Worm (Caenorhabditis elegans): ENCODE measurements around the gene C18H2.5.

Gene C18H2.5

ce11 chrIII:7722999-7723398 lies 28.8 kb upstream of the C18H2.5 start:
- TF ChIP-seq ceh-40 (GFP tag; IDR thresholded peaks at IDR 0.05) = no peak
- peak; percentile 16 for TF ChIP-seq ceh-27 (GFP tag; optimal IDR thresholded peaks at IDR 0.05)
- no peak for TF ChIP-seq die-1 (tag; optimal IDR thresholded peaks at IDR 0.05)
- TF ChIP-seq atf-7 (tag; optimal IDR thresholded peaks at IDR 0.05) = peak; percentile 14
- TF ChIP-seq hsf-1 (GFP tag; IDR thresholded peaks at IDR 0.05) = peak; percentile 49; the same call in 1 of the 2 replicates
- no peak for TF ChIP-seq snpc-3.4 (tag; optimal IDR thresholded peaks at IDR 0.05)
- TF ChIP-seq F57A8.1 (GFP tag; optimal IDR thresholded peaks at IDR 0.05) = no peak

ce11 chrIII:7722411-7722810 lies 28.2 kb upstream of the C18H2.5 start:
- TF ChIP-seq nhr-80 (tag; optimal IDR thresholded peaks at IDR 0.05) (no peak), nfya-2 (GFP tag; IDR thresholded peaks at IDR 0.05) (no peak), cebp-1 (GFP tag; IDR thresholded peaks at IDR 0.05) (no peak), cebp-1 (tag; optimal IDR thresholded peaks at IDR 0.05) (peak; percentile 17), somi-1 (GFP tag; optimal IDR thresholded peaks at IDR 0.05) (peak; percentile 34), lin-40 (tag; optimal IDR thresholded peaks at IDR 0.05) (peak; percentile 33), hmg-1.2 (GFP tag; IDR thresholded peaks at IDR 0.05) (no peak), ceh-100 (GFP tag; IDR thresholded peaks at IDR 0.05) (no peak), T07F8.4 (tag; optimal IDR thresholded peaks at IDR 0.05) (no peak), attf-5 (GFP tag; optimal IDR thresholded peaks at IDR 0.05) (no peak), T26A5.8 (tag; optimal IDR thresholded peaks at IDR 0.05) (no peak), snpc-3.4 (tag; optimal IDR thresholded peaks at IDR 0.05) (no peak), akir-1 (GFP tag; optimal IDR thresholded peaks at IDR 0.05) (no peak), bed-2 (GFP tag; IDR thresholded peaks at IDR 0.05) (no peak), lsl-1 (GFP tag; optimal IDR thresholded peaks at IDR 0.05) (no peak), Y67H2A.10 (GFP tag; conservative IDR thresholded peaks at IDR 0.05) (no peak), athp-1 (tag; optimal IDR thresholded peaks at IDR 0.05) (no peak), cebp-2 (GFP tag; IDR thresholded peaks at IDR 0.05) (no peak), lin-54 (GFP tag; optimal IDR thresholded peaks at IDR 0.05) (no peak), B0261.1 (tag; optimal IDR thresholded peaks at IDR 0.05) (no peak), zim-3 (tag; optimal IDR thresholded peaks at IDR 0.05) (no peak), K12H6.12 (tag; optimal IDR thresholded peaks at IDR 0.05) (no peak), F10E7.11 (tag; optimal IDR thresholded peaks at IDR 0.05) (no peak), atf-7 (tag; optimal IDR thresholded peaks at IDR 0.05) (no peak)

ce11 chrIII:7721513-7721912 lies 27.3 kb upstream of the C18H2.5 start:
- TF ChIP-seq ZK185.1 (tag; optimal IDR thresholded peaks at IDR 0.05; ENCODE audit: poor library complexity, severe bottlenecking) (peak; percentile 3), Y53G8AR.9 (GFP tag; conservative IDR thresholded peaks at IDR 0.05) (0 out of 2 replicates have a peak, but pooled peaks have one; percentile 14), gei-17 (GFP tag; optimal IDR thresholded peaks at IDR 0.05) (no peak), K11D2.4 (GFP tag; IDR thresholded peaks at IDR 0.05) (0 out of 2 replicates have a peak, but pooled peaks have one; percentile 19)

- TF ChIP-seq mes-4 (tag; optimal IDR thresholded peaks at IDR 0.05) (no peak), hmg-20 (GFP tag; IDR thresholded peaks at IDR 0.05) (no peak), aptf-3 (GFP tag; IDR thresholded peaks at IDR 0.05) (no peak), T07F8.4 (tag; optimal IDR thresholded peaks at IDR 0.05) (no peak), attf-5 (GFP tag; optimal IDR thresholded peaks at IDR 0.05) (peak; percentile 42), C17E4.6 (GFP tag; IDR thresholded peaks at IDR 0.05) (no peak), attf-3 (GFP tag; conservative IDR thresholded peaks at IDR 0.05) (no peak), tbx-9 (tag; optimal IDR thresholded peaks at IDR 0.05; ENCODE audit: borderline replicate concordance) (no peak), ceh-40 (GFP tag; IDR thresholded peaks at IDR 0.05) (no peak), rec-8 (tag; optimal IDR thresholded peaks at IDR 0.05) (no peak), hlh-12 (tag; optimal IDR thresholded peaks at IDR 0.05) (no peak), lin-35 (GFP tag; optimal IDR thresholded peaks at IDR 0.05) (no peak), lsy-27 (tag; optimal IDR thresholded peaks at IDR 0.05; ENCODE audit: borderline replicate concordance, insufficient read depth) (no peak), sea-2 (GFP tag; IDR thresholded peaks at IDR 0.05) (no peak), ZK185.1 (tag; optimal IDR thresholded peaks at IDR 0.05; ENCODE audit: poor library complexity, severe bottlenecking) (no peak), somi-1 (GFP tag; optimal IDR thresholded peaks at IDR 0.05) (peak; percentile 63), nhr-120 (GFP tag; IDR thresholded peaks at IDR 0.05) (no peak)
Observed at ce11 chrIII:7720861-7721260, 26.7 kb upstream of the C18H2.5 start.
